Fruit fly (Drosophila melanogaster) whole organism, embryonic: ENCODE data around the gene Stat92E.
A peak's percentile ranks its signal among the peaks of the same experiment; 100 is the strongest.

ENCODE experiments used
- Antp ChIP-seq: fragments of 200-800 bp; sonication (Bioruptor generic); optimal IDR thresholded peaks from 3 replicates; lab custom pipeline; 2016; ENCODE audit warnings: missing biosample characterization, missing genetic modification characterization
- Awh ChIP-seq: fragments of 200-800 bp; sonication (Bioruptor generic); IDR thresholded peaks from 2 replicates; pipeline ENCODE4, ENCODE4 v1.3.6; 2022; ENCODE audit warnings: missing biosample characterization, missing genetic modification characterization
- B-H2 ChIP-seq: fragments of 200-800 bp; sonication (Bioruptor generic); optimal IDR thresholded peaks from 2 replicates; lab custom pipeline; 2018; ENCODE audit warnings: missing biosample characterization, mild to moderate bottlenecking, missing genetic modification characterization
- CG12744 ChIP-seq: fragments of 200-800 bp; sonication (Bioruptor generic); optimal IDR thresholded peaks from 2 replicates; lab custom pipeline; 2016; ENCODE audit warnings: missing biosample characterization, missing genetic modification characterization
- CG15479 ChIP-seq: fragments of 200-800 bp; sonication (Bioruptor generic); optimal IDR thresholded peaks from 3 replicates; lab custom pipeline; 2019; ENCODE audit warnings: missing biosample characterization, mild to moderate bottlenecking, missing genetic modification characterization, moderate library complexity
- CG16779 ChIP-seq: fragments of 200-800 bp; sonication (Bioruptor generic); IDR thresholded peaks from 2 replicates; pipeline ENCODE4 v1.3.6; 2022; ENCODE audit warnings: missing biosample characterization, missing genetic modification characterization
- CG17912 ChIP-seq: fragments of 200-800 bp; sonication (Bioruptor generic); optimal IDR thresholded peaks from 2 replicates; lab custom pipeline; 2018; ENCODE audit warnings: missing biosample characterization, mild to moderate bottlenecking, missing genetic modification characterization
- CG2678 ChIP-seq: fragments of 200-800 bp; sonication (Bioruptor generic); optimal IDR thresholded peaks from 3 replicates; lab custom pipeline; 2019; ENCODE audit warnings: missing biosample characterization, mild to moderate bottlenecking, missing genetic modification characterization, moderate library complexity
- CG3726 ChIP-seq: fragments of 200-800 bp; sonication (Bioruptor generic); IDR thresholded peaks from 3 replicates; pipeline ENCODE4, ENCODE4 v1.3.6; 2022; ENCODE audit warnings: missing biosample characterization, missing genetic modification characterization
- CG6689 ChIP-seq: fragments of 200-800 bp; sonication (Bioruptor generic); IDR thresholded peaks from 2 replicates; pipeline ENCODE4 v1.3.6; 2022; ENCODE audit warnings: missing biosample characterization, missing genetic modification characterization
- CG6854 ChIP-seq: fragments of 200-800 bp; sonication (Bioruptor generic); optimal IDR thresholded peaks from 3 replicates; lab custom pipeline; 2017; ENCODE audit warnings: missing biosample characterization, mild to moderate bottlenecking, missing genetic modification characterization
- CG9932 ChIP-seq: fragments of 200-800 bp; sonication (Bioruptor generic); IDR thresholded peaks from 2 replicates; pipeline ENCODE4 v1.3.6; 2022; ENCODE audit warnings: missing biosample characterization, missing genetic modification characterization
- CrebB ChIP-seq: fragments of 200-800 bp; sonication (Bioruptor generic); optimal IDR thresholded peaks from 3 replicates; lab custom pipeline; 2018; ENCODE audit warnings: missing biosample characterization, mild to moderate bottlenecking, missing genetic modification characterization
- Dad ChIP-seq: fragments of 200-800 bp; sonication (Bioruptor generic); optimal IDR thresholded peaks from 3 replicates; lab custom pipeline; 2016; ENCODE audit warnings: missing biosample characterization, missing genetic modification characterization
- Fer1 ChIP-seq: fragments of 200-800 bp; sonication (Bioruptor generic); optimal IDR thresholded peaks from 2 replicates; lab custom pipeline; 2017; ENCODE audit warnings: missing biosample characterization, mild to moderate bottlenecking, missing genetic modification characterization
- Fer3 ChIP-seq: fragments of 200-800 bp; sonication (Bioruptor generic); optimal IDR thresholded peaks from 2 replicates; lab custom pipeline; 2018; ENCODE audit warnings: missing biosample characterization, mild to moderate bottlenecking, missing genetic modification characterization, moderate library complexity
- HmgD ChIP-seq: fragments of 200-800 bp; sonication (Bioruptor generic); optimal IDR thresholded peaks from 3 replicates; lab custom pipeline; 2016; ENCODE audit warnings: missing biosample characterization, missing genetic modification characterization
- Kr ChIP-seq: fragments of 200-800 bp; sonication (Bioruptor generic); optimal IDR thresholded peaks from 2 replicates; lab custom pipeline; 2017; ENCODE audit warnings: missing biosample characterization, mild to moderate bottlenecking, missing genetic modification characterization
- Lim3 ChIP-seq: fragments of 200-800 bp; sonication (Bioruptor generic); IDR thresholded peaks from 2 replicates; pipeline ENCODE4 v1.3.6; 2022; ENCODE audit warnings: missing biosample characterization, missing genetic modification characterization
- Pdp1 ChIP-seq, 2 experiments: fragments of 200-800 bp; sonication (Bioruptor generic); optimal IDR thresholded peaks; 3 replicates each; lab custom pipeline; 2016; ENCODE audit warnings: missing biosample characterization in 2 of 2, missing genetic modification characterization in 2 of 2, mild to moderate bottlenecking in 1 of 2, moderate library complexity in 1 of 2
- Usf ChIP-seq: fragments of 200-800 bp; sonication (Bioruptor generic); optimal IDR thresholded peaks from 2 replicates; lab custom pipeline; 2017; ENCODE audit warnings: missing genotype, missing biosample characterization, missing genetic modification characterization
- caup ChIP-seq: fragments of 200-800 bp; sonication (Bioruptor generic); optimal IDR thresholded peaks from 3 replicates; lab custom pipeline; 2017; ENCODE audit warnings: missing biosample characterization, mild to moderate bottlenecking, missing genetic modification characterization, moderate library complexity; ENCODE audit not compliant: severe bottlenecking
- cg ChIP-seq: fragments of 200-800 bp; sonication (Bioruptor generic); optimal IDR thresholded peaks from 3 replicates; lab custom pipeline; 2019; ENCODE audit warnings: missing biosample characterization, mild to moderate bottlenecking, missing genetic modification characterization, moderate library complexity
- crp ChIP-seq, 2 experiments: fragments of 200-800 bp; sonication (Bioruptor generic); optimal IDR thresholded peaks; 2 replicates in 1 of 2; 3 replicates in 1 of 2; lab custom pipeline; 2017; ENCODE audit warnings: missing biosample characterization in 2 of 2, missing genetic modification characterization in 2 of 2, mild to moderate bottlenecking in 1 of 2, moderate library complexity in 1 of 2
- danr ChIP-seq: fragments of 200-800 bp; sonication (Bioruptor generic); IDR thresholded peaks from 2 replicates; pipeline ENCODE4 v1.3.6; 2022; ENCODE audit warnings: missing biosample characterization, missing genetic modification characterization
- dati ChIP-seq: fragments of 200-800 bp; sonication (Bioruptor generic); IDR thresholded peaks from 2 replicates; pipeline ENCODE4 v1.3.6; 2022; ENCODE audit warnings: missing biosample characterization, missing genetic modification characterization
- dimm ChIP-seq: fragments of 200-800 bp; sonication (Bioruptor generic); IDR thresholded peaks from 2 replicates; pipeline ENCODE4 v1.3.6; 2022; ENCODE audit warnings: missing biosample characterization, missing genetic modification characterization
- fd102C ChIP-seq: fragments of 200-800 bp; sonication (Bioruptor generic); optimal IDR thresholded peaks from 2 replicates; lab custom pipeline; 2018; ENCODE audit warnings: missing biosample characterization, mild to moderate bottlenecking, missing genetic modification characterization, moderate library complexity
- fd64A ChIP-seq: fragments of 200-800 bp; sonication (Bioruptor generic); optimal IDR thresholded peaks from 3 replicates; lab custom pipeline; 2018; ENCODE audit warnings: missing biosample characterization, mild to moderate bottlenecking, missing genetic modification characterization
- insv ChIP-seq, 2 experiments: fragments of 200-800 bp; sonication (Bioruptor generic); optimal IDR thresholded peaks; 3 replicates each; lab custom pipeline; 2016 to 2018; ENCODE audit warnings: missing biosample characterization in 2 of 2, missing genetic modification characterization in 2 of 2
- ken ChIP-seq: fragments of 200-800 bp; sonication (Bioruptor generic); IDR thresholded peaks from 3 replicates; pipeline ENCODE4 v1.3.6; 2022; ENCODE audit warnings: missing biosample characterization, missing genetic modification characterization
- klu ChIP-seq: fragments of 200-800 bp; sonication (Bioruptor generic); IDR thresholded peaks from 2 replicates; pipeline ENCODE4 v1.3.6; 2022; ENCODE audit warnings: missing biosample characterization, missing genetic modification characterization
- org-1 ChIP-seq: fragments of 200-800 bp; sonication (Bioruptor generic); optimal IDR thresholded peaks from 2 replicates; lab custom pipeline; 2017; ENCODE audit warnings: missing biosample characterization, missing genetic modification characterization
- p53 ChIP-seq: fragments of 200-800 bp; sonication (Bioruptor generic); optimal IDR thresholded peaks from 2 replicates; lab custom pipeline; 2016; ENCODE audit warnings: missing biosample characterization, missing genetic modification characterization
- ro ChIP-seq: fragments of 200-800 bp; sonication (Bioruptor generic); IDR thresholded peaks from 2 replicates; pipeline ENCODE4 v1.3.6; 2022; ENCODE audit warnings: missing biosample characterization, missing genetic modification characterization
- seq ChIP-seq: fragments of 200-800 bp; sonication (Bioruptor generic); IDR thresholded peaks from 2 replicates; pipeline ENCODE4 v1.3.6; 2022; ENCODE audit warnings: missing biosample characterization, missing genetic modification characterization
- so ChIP-seq: fragments of 200-800 bp; sonication (Bioruptor generic); IDR thresholded peaks from 3 replicates; pipeline ENCODE4 v1.3.6; 2022; ENCODE audit warnings: missing biosample characterization, missing genetic modification characterization
- sug ChIP-seq: fragments of 200-800 bp; optimal IDR thresholded peaks from 2 replicates; lab custom pipeline; 2019; ENCODE audit warnings: missing biosample characterization, mild to moderate bottlenecking, missing genetic modification characterization, moderate library complexity
- tup ChIP-seq: fragments of 200-800 bp; sonication (Bioruptor generic); optimal IDR thresholded peaks from 2 replicates; lab custom pipeline; 2016; ENCODE audit warnings: missing biosample characterization, mild to moderate bottlenecking, missing genetic modification characterization, moderate library complexity
- unpg ChIP-seq: fragments of 200-800 bp; sonication (Bioruptor generic); optimal IDR thresholded peaks from 3 replicates; lab custom pipeline; 2018; ENCODE audit warnings: missing biosample characterization, mild to moderate bottlenecking, missing genetic modification characterization, moderate library complexity
- zen ChIP-seq: fragments of 200-800 bp; sonication (Bioruptor generic); optimal IDR thresholded peaks from 3 replicates; lab custom pipeline; 2018; ENCODE audit warnings: missing biosample characterization, mild to moderate bottlenecking, missing genetic modification characterization, moderate library complexity

The Stat92E gene

DNA sequence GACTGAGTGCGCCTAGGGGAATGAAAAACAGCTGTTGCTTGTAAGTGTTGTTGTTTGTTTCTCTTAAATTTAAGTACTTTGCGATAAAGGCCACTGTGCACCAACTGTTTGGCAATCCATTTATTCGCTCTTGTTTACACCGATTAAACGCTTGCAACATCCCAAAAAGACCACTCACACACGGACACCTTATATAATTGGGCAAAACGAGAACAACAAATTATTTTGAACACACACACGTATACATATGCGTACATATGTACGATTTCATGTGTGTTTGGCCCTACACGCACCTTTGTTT lies 5.0 kb upstream of the Stat92E start:
- TF ChIP-seq Antp (GFP tag; lab: Kevin White, UChicago), result no peak
- TF ChIP-seq CG16779 (GFP tag; lab: Robert Waterston, UW), result no peak
- no peak for TF ChIP-seq Usf (GFP tag; lab: Kevin White, UChicago)
- TF ChIP-seq sug, result no peak
- no peak for TF ChIP-seq p53 (GFP tag; lab: Kevin White, UChicago)
- TF ChIP-seq Fer1, result no peak
- TF ChIP-seq CG9932 (GFP tag; lab: Robert Waterston, UW), result no peak
- TF ChIP-seq so (GFP tag; lab: Robert Waterston, UW), result no peak
- no peak for TF ChIP-seq CrebB (tag; lab: Kevin White, UChicago)
- TF ChIP-seq insv (GFP tag; optimal IDR thresholded peaks at IDR 0.05; lab: Kevin White, UChicago), result peak in 1 of 2 experiments; percentile 82
- TF ChIP-seq CG6854 (GFP tag; lab: Kevin White, UChicago), result no peak
- peak; percentile 80 for TF ChIP-seq cg (GFP tag; lab: Kevin White, UChicago)
- TF ChIP-seq tup (GFP tag; lab: Kevin White, UChicago), result no peak
- no peak for TF ChIP-seq CG17912 (GFP tag; lab: Kevin White, UChicago)
- no peak for TF ChIP-seq Fer3
- TF ChIP-seq CG15479 (GFP tag; lab: Kevin White, UChicago), result peak; percentile 28
- TF ChIP-seq Pdp1 (GFP tag; optimal IDR thresholded peaks at IDR 0.05; lab: Kevin White, UChicago), result peak in 1 of 2 experiments; percentile 90
- no peak for TF ChIP-seq Kr (GFP tag; lab: Kevin White, UChicago)
- TF ChIP-seq CG12744 (GFP tag; lab: Kevin White, UChicago), result no peak
- TF ChIP-seq Dad (GFP tag; lab: Kevin White, UChicago), result no peak
- TF ChIP-seq org-1 (GFP tag; lab: Kevin White, UChicago), result no peak
- no peak for TF ChIP-seq fd102C
- no peak for TF ChIP-seq ro
- TF ChIP-seq Awh (GFP tag; lab: Robert Waterston, UW), result no peak
- no peak for TF ChIP-seq klu (GFP tag; lab: Robert Waterston, UW)
- TF ChIP-seq CG3726, result no peak
- no peak for TF ChIP-seq fd64A
- TF ChIP-seq seq, result no peak
- no peak for TF ChIP-seq caup (GFP tag; lab: Kevin White, UChicago)
- no peak for TF ChIP-seq ken
- TF ChIP-seq HmgD (GFP tag; lab: Kevin White, UChicago), result no peak
- TF ChIP-seq crp (GFP tag; optimal IDR thresholded peaks at IDR 0.05; lab: Kevin White, UChicago), result peak; percentile 14 to 33
- no peak for TF ChIP-seq CG2678
- no peak for TF ChIP-seq dimm (GFP tag; lab: Robert Waterston, UW)
- TF ChIP-seq zen (tag; lab: Kevin White, UChicago), result no peak
- no peak for TF ChIP-seq Lim3
- no peak for TF ChIP-seq unpg (GFP tag; lab: Kevin White, UChicago)
- no peak for TF ChIP-seq dati
- TF ChIP-seq B-H2 (GFP tag; lab: Kevin White, UChicago), result no peak
- no peak for TF ChIP-seq danr (GFP tag; lab: Robert Waterston, UW)
- no peak for TF ChIP-seq CG6689 (GFP tag; lab: Robert Waterston, UW)
